Fruit fly (Drosophila melanogaster): ENCODE data around the gene CG42324.

CG42324 gene

DNA sequence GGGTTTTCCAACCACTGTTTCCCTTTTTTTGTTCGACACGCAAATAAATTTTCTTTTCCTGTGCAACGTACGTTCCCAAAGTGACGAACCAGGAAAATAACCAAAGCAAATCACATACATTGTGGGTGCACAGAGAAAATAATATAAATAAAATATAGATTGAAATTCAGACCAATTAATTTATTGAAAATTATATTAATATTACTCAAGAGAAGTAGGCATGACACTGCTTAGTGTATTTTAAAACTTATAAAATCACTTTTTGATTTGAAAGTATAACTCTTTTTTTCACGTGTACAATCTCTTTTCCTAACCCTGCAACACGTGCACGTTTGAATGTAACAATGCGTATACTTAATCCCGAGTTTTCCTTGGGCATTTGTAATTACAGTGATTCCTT, 24.3 kb downstream of the CG42324 start (continued):
- TF ChIP-seq CG8632 (GFP tag; optimal IDR thresholded peaks at IDR 0.05): no peak
- no peak for TF ChIP-seq CG1621 (tag; optimal IDR thresholded peaks at IDR 0.05)
- no peak for TF ChIP-seq pdm3 (GFP tag; optimal IDR thresholded peaks at IDR 0.05)
- peak; percentile 3 for TF ChIP-seq CG3032 (tag; optimal IDR thresholded peaks at IDR 0.05)
- TF ChIP-seq CG6276 (GFP tag; optimal IDR thresholded peaks at IDR 0.05): no peak
- no peak for TF ChIP-seq Eip75B (GFP tag; optimal IDR thresholded peaks at IDR 0.05)
- TF ChIP-seq Gug (GFP tag; IDR thresholded peaks at IDR 0.05): no peak
- TF ChIP-seq CG10631 (GFP tag; optimal IDR thresholded peaks at IDR 0.05): no peak
- no peak for TF ChIP-seq CG6808 (GFP tag; optimal IDR thresholded peaks at IDR 0.05)
- TF ChIP-seq fd59A (GFP tag; optimal IDR thresholded peaks at IDR 0.05): no peak
- TF ChIP-seq OdsH (GFP tag; optimal IDR thresholded peaks at IDR 0.05): no peak
- no peak for TF ChIP-seq fkh (GFP tag; optimal IDR thresholded peaks at IDR 0.05)
- TF ChIP-seq CG8319 (GFP tag; optimal IDR thresholded peaks at IDR 0.05): no peak
- no peak for TF ChIP-seq Lpt (GFP tag; optimal IDR thresholded peaks at IDR 0.05)
- no peak for TF ChIP-seq Sox14 (GFP tag; optimal IDR thresholded peaks at IDR 0.05)
- TF ChIP-seq Ets21C (GFP tag; optimal IDR thresholded peaks at IDR 0.05): no peak
- TF ChIP-seq Met (GFP tag; optimal IDR thresholded peaks at IDR 0.05): no peak
- peak; percentile 55 for TF ChIP-seq Eip78C (GFP tag)
- no peak for TF ChIP-seq spab (GFP tag; optimal IDR thresholded peaks at IDR 0.05)
- no peak for TF ChIP-seq Blimp-1 (GFP tag; optimal IDR thresholded peaks at IDR 0.05)
- no peak for TF ChIP-seq lz (GFP tag; optimal IDR thresholded peaks at IDR 0.05)
- no peak for TF ChIP-seq Smox (GFP tag; optimal IDR thresholded peaks at IDR 0.05)

DNA sequence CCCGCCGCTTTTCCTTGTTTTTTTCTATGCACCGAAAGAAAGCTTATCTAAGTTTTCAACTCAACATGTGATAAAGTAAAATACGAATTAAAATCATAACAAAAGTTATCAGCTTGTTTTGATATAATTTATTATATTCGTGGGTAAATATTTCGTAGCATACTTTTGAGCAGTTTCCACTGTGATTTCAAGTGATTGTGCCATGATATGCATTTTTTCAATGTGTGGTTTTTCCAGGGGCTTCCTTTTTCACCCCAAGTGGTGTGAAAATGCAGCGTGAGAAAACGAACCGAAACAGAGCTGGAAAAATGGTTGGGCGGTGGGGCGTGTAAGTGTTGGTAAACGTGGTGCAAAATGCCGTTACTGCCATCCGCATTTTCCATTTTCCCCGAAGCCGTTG, 31.0 kb downstream of the CG42324 start:
- TF ChIP-seq Hr39 (GFP tag; optimal IDR thresholded peaks at IDR 0.05) (no peak), CG15336 (GFP tag; IDR thresholded peaks at IDR 0.05) (peak; percentile 38), Blimp-1 (GFP tag; optimal IDR thresholded peaks at IDR 0.05) (no peak), Hr4 (GFP tag; optimal IDR thresholded peaks at IDR 0.05) (peak; percentile 22)

DNA sequence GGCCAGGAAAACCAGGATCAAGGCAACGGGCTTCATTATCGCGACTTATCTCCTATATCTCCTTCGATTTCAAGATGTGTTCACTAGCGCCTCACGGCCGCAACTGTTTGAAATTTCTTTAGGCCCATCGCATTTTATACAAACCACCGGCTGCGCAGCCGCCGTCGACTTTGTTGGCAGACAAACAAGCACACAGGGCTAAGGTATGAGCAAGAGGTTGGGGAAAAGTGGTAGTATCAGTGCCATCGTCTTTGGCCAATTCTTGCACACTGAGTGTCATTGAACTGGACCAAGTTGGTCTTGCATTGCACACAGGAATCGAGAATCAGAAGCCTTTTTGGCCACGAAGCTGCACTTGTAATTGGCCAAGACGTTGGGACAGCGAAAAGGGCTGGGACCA, 40.3 kb downstream of the CG42324 start, which contains the start of gene ImpE2:
Gene ImpE2, minus strand, starts transcription at position 115 of the 400 bp plus-strand sequence.
- TF ChIP-seq dsx (GFP tag; optimal IDR thresholded peaks at IDR 0.05; ENCODE audit: poor library complexity, severe bottlenecking): peak; percentile 38
- TF ChIP-seq Eip93F (GFP tag; optimal IDR thresholded peaks at IDR 0.05): no peak

DNA sequence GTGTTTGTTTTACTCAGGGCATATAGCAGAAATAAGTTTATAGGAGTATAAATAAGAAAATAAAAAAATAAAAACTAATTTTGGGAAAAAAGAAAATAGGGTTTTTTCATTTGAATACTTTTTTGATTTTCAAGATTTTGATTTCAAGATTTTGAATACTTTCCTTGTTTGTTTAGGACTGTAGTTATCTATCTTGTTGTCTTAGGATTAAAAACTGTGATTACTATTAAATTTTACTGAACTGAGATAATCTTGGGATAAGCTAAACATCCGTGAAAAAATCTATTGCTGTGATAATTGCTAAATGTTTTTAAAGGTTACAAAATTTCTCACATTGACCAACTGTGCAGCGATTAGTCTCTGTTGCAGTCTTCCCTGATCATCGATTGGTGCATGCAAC, 40.8 kb downstream of the CG42324 start:
- TF ChIP-seq net (GFP tag; optimal IDR thresholded peaks at IDR 0.05) (peak; percentile 30), Hr38 (GFP tag; optimal IDR thresholded peaks at IDR 0.05) (no peak), Blimp-1 (GFP tag; optimal IDR thresholded peaks at IDR 0.05) (no peak), CG9139 (GFP tag; optimal IDR thresholded peaks at IDR 0.05) (no peak), Hr4 (GFP tag; optimal IDR thresholded peaks at IDR 0.05) (no peak), CG8319 (GFP tag; optimal IDR thresholded peaks at IDR 0.05) (no peak), Sox14 (GFP tag; optimal IDR thresholded peaks at IDR 0.05) (peak; percentile 73), CG6792 (GFP tag; optimal IDR thresholded peaks at IDR 0.05) (peak; percentile 48), svp (GFP tag) (peak; percentile 85), dsx (GFP tag; optimal IDR thresholded peaks at IDR 0.05; ENCODE audit: poor library complexity, severe bottlenecking) (no peak), vri (GFP tag; optimal IDR thresholded peaks at IDR 0.05) (peak; percentile 11), pdm3 (GFP tag; optimal IDR thresholded peaks at IDR 0.05) (peak; percentile 38), Eip93F (GFP tag; optimal IDR thresholded peaks at IDR 0.05) (no peak), CG6854 (GFP tag; optimal IDR thresholded peaks at IDR 0.05) (no peak), esn (GFP tag; optimal IDR thresholded peaks at IDR 0.05) (peak; percentile 81), Eip75B (GFP tag; optimal IDR thresholded peaks at IDR 0.05) (peak; percentile 63), CG16779 (tag; optimal IDR thresholded peaks at IDR 0.05) (peak; percentile 31), fd59A (GFP tag; optimal IDR thresholded peaks at IDR 0.05) (peak; percentile 48), topi (GFP tag; optimal IDR thresholded peaks at IDR 0.05) (peak; percentile 74), fd85E (GFP tag; optimal IDR thresholded peaks at IDR 0.05) (no peak), CG6808 (GFP tag; optimal IDR thresholded peaks at IDR 0.05) (peak; percentile 67), achi (GFP tag; optimal IDR thresholded peaks at IDR 0.05) (peak; percentile 56), CG6276 (GFP tag; optimal IDR thresholded peaks at IDR 0.05) (no peak), Hr39 (GFP tag; optimal IDR thresholded peaks at IDR 0.05) (peak; percentile 64), CG11902 (GFP tag; optimal IDR thresholded peaks at IDR 0.05) (no peak), CG1621 (tag; optimal IDR thresholded peaks at IDR 0.05) (no peak), Ets96B (tag; optimal IDR thresholded peaks at IDR 0.05) (peak; percentile 66), CG8632 (GFP tag; optimal IDR thresholded peaks at IDR 0.05) (peak; percentile 9), fkh (GFP tag; optimal IDR thresholded peaks at IDR 0.05) (no peak), CG11294 (GFP tag; IDR thresholded peaks at IDR 0.05) (no peak), ss (GFP tag; optimal IDR thresholded peaks at IDR 0.05) (no peak), lz (GFP tag; optimal IDR thresholded peaks at IDR 0.05) (peak; percentile 64), CG10669 (GFP tag; optimal IDR thresholded peaks at IDR 0.05) (peak; percentile 28)
